Worm (Caenorhabditis elegans): ENCODE results near the gene T06E4.21.

The T06E4.21 gene

ce11 chrV:9621437-9621836 is 30.0 kb upstream of the T06E4.21 start:
- TF ChIP-seq efl-1 (optimal IDR thresholded peaks at IDR 0.05) (no peak), efl-1 (GFP tag; optimal IDR thresholded peaks at IDR 0.05 in 1 of 2) (no peak), nhr-12 (tag; optimal IDR thresholded peaks at IDR 0.05) (no peak), lsy-2 (tag; optimal IDR thresholded peaks at IDR 0.05) (no peak), nhr-28 (tag; optimal IDR thresholded peaks at IDR 0.05) (no peak), ceh-63 (GFP tag; optimal IDR thresholded peaks at IDR 0.05) (no peak), egl-13 (tag; optimal IDR thresholded peaks at IDR 0.05) (no peak), nhr-77 (tag; optimal IDR thresholded peaks at IDR 0.05) (no peak), mep-1 (tag; optimal IDR thresholded peaks at IDR 0.05) (no peak), nhr-237 (tag; optimal IDR thresholded peaks at IDR 0.05) (no peak), tbx-2 (tag; optimal IDR thresholded peaks at IDR 0.05) (no peak), unc-98 (GFP tag; IDR thresholded peaks at IDR 0.05) (no peak), hpl-2 (GFP tag; optimal IDR thresholded peaks at IDR 0.05) (no peak)

DNA sequence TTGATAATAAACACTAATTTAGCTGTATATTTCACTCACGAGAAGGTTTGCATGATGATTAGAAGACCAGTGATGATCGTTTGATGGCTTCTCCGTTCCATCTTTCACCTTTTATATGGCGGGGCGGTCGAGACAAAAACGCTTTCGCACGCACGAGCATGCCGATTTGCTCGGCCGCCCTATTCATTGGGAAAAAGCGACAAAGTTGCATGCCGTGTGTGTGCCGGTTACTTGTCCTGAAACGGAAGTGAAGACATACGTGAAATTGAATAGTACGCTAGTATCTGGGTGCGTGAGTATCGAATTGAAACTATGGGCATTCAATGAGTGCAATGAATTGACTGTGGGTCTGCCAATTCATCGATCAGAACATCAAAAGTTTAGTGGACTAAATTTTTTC is 28.6 kb upstream of the T06E4.21 start, which contains the start of gene idpc-5:
Gene idpc-5 (minus strand): TSS at position 101 of the 400 bp plus-strand sequence.
- no peak for TF ChIP-seq hpl-2 (GFP tag; optimal IDR thresholded peaks at IDR 0.05)
- no peak for TF ChIP-seq F16B12.6 (tag; optimal IDR thresholded peaks at IDR 0.05)
- TF ChIP-seq pqm-1 (tag; optimal IDR thresholded peaks at IDR 0.05), result no peak
- TF ChIP-seq mdl-1 (tag; optimal IDR thresholded peaks at IDR 0.05), result no peak
- no peak for TF ChIP-seq fkh-4 (tag; optimal IDR thresholded peaks at IDR 0.05; ENCODE audit: borderline replicate concordance)
- no peak for TF ChIP-seq dpl-1 (GFP tag; optimal IDR thresholded peaks at IDR 0.05)
- no peak for TF ChIP-seq ets-5 (GFP tag; IDR thresholded peaks at IDR 0.05)
- no peak for TF ChIP-seq zag-1 (tag; optimal IDR thresholded peaks at IDR 0.05)
- TF ChIP-seq nhr-20 (tag; optimal IDR thresholded peaks at IDR 0.05), result no peak
- no peak for TF ChIP-seq efl-1 (optimal IDR thresholded peaks at IDR 0.05)
- no peak for TF ChIP-seq efl-1 (GFP tag; optimal IDR thresholded peaks at IDR 0.05 in 1 of 2)
- no peak for TF ChIP-seq unc-86 (tag; optimal IDR thresholded peaks at IDR 0.05)
- TF ChIP-seq nhr-85 (tag), result no peak
- TF ChIP-seq skn-1 (tag; optimal IDR thresholded peaks at IDR 0.05), result no peak
- no peak for TF ChIP-seq fkh-8 (tag; optimal IDR thresholded peaks at IDR 0.05)
- no peak for TF ChIP-seq nhr-90 (tag; optimal IDR thresholded peaks at IDR 0.05; ENCODE audit: poor library complexity)
- no peak for TF ChIP-seq egl-27 (tag; optimal IDR thresholded peaks at IDR 0.05)
- TF ChIP-seq ztf-4 (tag; optimal IDR thresholded peaks at IDR 0.05), result no peak
- no peak for TF ChIP-seq lin-15B (tag; optimal IDR thresholded peaks at IDR 0.05)

DNA sequence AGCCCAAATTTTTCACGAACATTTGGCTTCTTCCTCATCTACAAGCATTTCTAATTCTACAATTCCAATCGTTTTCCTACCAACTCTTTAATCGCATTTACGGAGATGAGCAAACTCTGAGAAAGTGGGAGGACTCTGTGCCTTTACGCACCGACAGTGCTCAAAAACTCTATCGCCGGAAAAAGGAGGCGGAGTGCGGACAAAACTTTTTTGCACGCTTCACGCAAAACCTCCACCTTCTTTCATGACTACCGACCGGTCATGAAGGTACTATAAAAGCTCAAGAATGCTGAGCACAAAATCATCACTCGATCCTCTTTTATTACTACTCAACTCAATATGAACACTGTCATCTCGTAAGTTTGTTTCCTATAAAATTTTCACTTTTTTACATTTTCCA is 26.3 kb upstream of the T06E4.21 start, which contains the start of gene idpc-4:
Gene idpc-4 (plus strand): TSS at position 301 of the 400 bp plus-strand sequence.
- no peak for TF ChIP-seq nhr-76 (tag; optimal IDR thresholded peaks at IDR 0.05)
- TF ChIP-seq unc-86 (tag; optimal IDR thresholded peaks at IDR 0.05), result no peak
- TF ChIP-seq pag-3 (tag; optimal IDR thresholded peaks at IDR 0.05; ENCODE audit: borderline replicate concordance, insufficient read depth), result no peak
- TF ChIP-seq nhr-71 (tag; optimal IDR thresholded peaks at IDR 0.05), result no peak
- TF ChIP-seq unc-98 (GFP tag; IDR thresholded peaks at IDR 0.05), result no peak

- TF ChIP-seq lin-14 (GFP tag; optimal IDR thresholded peaks at IDR 0.05) (no peak), hlh-17 (GFP tag; optimal IDR thresholded peaks at IDR 0.05; ENCODE audit: borderline replicate concordance) (no peak), pax-3 (tag; optimal IDR thresholded peaks at IDR 0.05) (no peak), dsc-1 (tag; optimal IDR thresholded peaks at IDR 0.05) (peak; percentile 29), Y116A8C.19 (tag; optimal IDR thresholded peaks at IDR 0.05; ENCODE audit: borderline replicate concordance) (no peak), lin-39 (tag; optimal IDR thresholded peaks at IDR 0.05) (no peak)
Measured at ce11 chrV:9625604-9626446, 25.6 kb upstream of the T06E4.21 start, which contains the start of gene T06E4.7. T06E4.7 (plus strand) TSS chrV:9626396.
